Worm (Caenorhabditis elegans): Measurements from ENCODE around the gene hlh-8.

The hlh-8 gene

DNA sequence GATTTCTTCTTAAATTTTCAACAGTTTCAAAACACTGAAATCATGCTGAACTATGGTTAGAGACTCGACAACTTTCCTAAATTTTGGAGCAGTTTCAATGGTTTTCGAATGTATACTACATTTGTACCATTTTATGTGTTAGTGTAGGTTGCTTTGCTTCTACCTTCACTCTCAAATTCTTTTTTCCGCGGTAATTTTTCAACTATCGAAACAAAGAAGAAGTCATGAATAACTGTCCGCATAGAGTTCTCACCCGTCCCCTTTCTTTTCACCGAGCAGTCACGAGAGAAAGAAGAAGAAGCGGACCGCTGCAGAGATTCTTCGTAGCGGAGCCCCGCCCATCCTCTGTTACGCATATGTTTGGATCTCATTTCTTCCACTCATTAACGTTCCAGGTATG is at the start of gene hlh-8:
TSS of gene hlh-8 (plus strand) at position 301 of the 400 bp plus-strand sequence.
- TF ChIP-seq ztf-29 (GFP tag; IDR thresholded peaks at IDR 0.05) (no peak), tab-1 (GFP tag; IDR thresholded peaks at IDR 0.05) (no peak), ztf-23 (GFP tag; IDR thresholded peaks at IDR 0.05) (no peak), flt-1 (GFP tag; IDR thresholded peaks at IDR 0.05) (no peak), ref-1 (GFP tag; conservative IDR thresholded peaks at IDR 0.05) (no peak)

DNA sequence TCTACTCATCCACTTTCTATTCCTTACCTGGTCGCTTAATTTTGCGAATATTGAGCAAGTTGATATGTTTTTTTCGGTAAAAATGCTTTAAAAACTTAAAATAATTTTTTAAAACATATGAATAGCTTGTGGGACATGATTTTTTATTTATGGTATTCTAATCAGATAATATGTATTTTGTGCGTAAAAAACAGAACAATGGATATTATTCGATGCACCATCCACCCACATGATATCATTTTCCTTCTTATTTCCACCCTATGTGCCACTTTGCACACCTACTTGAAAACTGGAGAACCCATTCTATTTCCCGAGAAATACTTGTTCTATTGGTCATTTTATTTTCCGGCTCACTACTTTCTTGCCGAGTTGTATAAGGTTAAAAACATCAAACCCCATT is 49.0 kb upstream of the hlh-8 start, which contains the start of gene C18A11.2:
TSS of gene C18A11.2 (plus strand) at position 301 of the 400 bp plus-strand sequence.
- TF ChIP-seq T22C8.4 (GFP tag; IDR thresholded peaks at IDR 0.05) (no peak), klf-2 (GFP tag; conservative IDR thresholded peaks at IDR 0.05) (no peak), cog-1 (tag; optimal IDR thresholded peaks at IDR 0.05) (no peak), tab-1 (GFP tag; IDR thresholded peaks at IDR 0.05) (no peak), med-1 (GFP tag; optimal IDR thresholded peaks at IDR 0.05; ENCODE audit: insufficient read depth) (no peak), ref-1 (GFP tag; conservative IDR thresholded peaks at IDR 0.05) (no peak), ztf-29 (GFP tag; IDR thresholded peaks at IDR 0.05) (no peak), flt-1 (GFP tag; IDR thresholded peaks at IDR 0.05) (no peak), ztf-23 (GFP tag; IDR thresholded peaks at IDR 0.05) (no peak)

ce11 chrX:8069293-8069692 is 47.0 kb upstream of the hlh-8 start, which contains the start of gene C18A11.1:
C18A11.1 (plus strand) TSS chrX:8069328.
- TF ChIP-seq ztf-23 (GFP tag; IDR thresholded peaks at IDR 0.05) (no peak), ref-1 (GFP tag; conservative IDR thresholded peaks at IDR 0.05) (no peak), flt-1 (GFP tag; IDR thresholded peaks at IDR 0.05) (no peak), med-1 (GFP tag; optimal IDR thresholded peaks at IDR 0.05; ENCODE audit: insufficient read depth) (no peak), cog-1 (tag; optimal IDR thresholded peaks at IDR 0.05) (no peak), klf-2 (GFP tag; conservative IDR thresholded peaks at IDR 0.05) (no peak), tab-1 (GFP tag; IDR thresholded peaks at IDR 0.05) (no peak), T22C8.4 (GFP tag; IDR thresholded peaks at IDR 0.05) (no peak), ztf-29 (GFP tag; IDR thresholded peaks at IDR 0.05) (no peak)

ce11 chrX:8074527-8074926 is 41.7 kb upstream of the hlh-8 start:
- TF ChIP-seq T22C8.4 (GFP tag; IDR thresholded peaks at IDR 0.05) (no peak), med-1 (GFP tag; optimal IDR thresholded peaks at IDR 0.05; ENCODE audit: insufficient read depth) (no peak), klf-2 (GFP tag; conservative IDR thresholded peaks at IDR 0.05) (no peak), cog-1 (tag; optimal IDR thresholded peaks at IDR 0.05) (no peak), tab-1 (GFP tag; IDR thresholded peaks at IDR 0.05) (no peak), ref-1 (GFP tag; conservative IDR thresholded peaks at IDR 0.05) (no peak), ztf-23 (GFP tag; IDR thresholded peaks at IDR 0.05) (no peak), ztf-29 (GFP tag; IDR thresholded peaks at IDR 0.05) (no peak), flt-1 (GFP tag; IDR thresholded peaks at IDR 0.05) (no peak)

ce11 chrX:8077748-8078147 is 38.5 kb upstream of the hlh-8 start, which contains the start of gene C46F2.1:
C46F2.1 (plus strand) TSS chrX:8078048.
- TF ChIP-seq flt-1 (GFP tag; IDR thresholded peaks at IDR 0.05): no peak
- TF ChIP-seq ztf-29 (GFP tag; IDR thresholded peaks at IDR 0.05): no peak
- no peak for TF ChIP-seq cog-1 (tag; optimal IDR thresholded peaks at IDR 0.05)
- no peak for TF ChIP-seq tab-1 (GFP tag; IDR thresholded peaks at IDR 0.05)
- no peak for TF ChIP-seq med-1 (GFP tag; optimal IDR thresholded peaks at IDR 0.05; ENCODE audit: insufficient read depth)
- TF ChIP-seq ztf-23 (GFP tag; IDR thresholded peaks at IDR 0.05): no peak
- TF ChIP-seq klf-2 (GFP tag; conservative IDR thresholded peaks at IDR 0.05): no peak
- no peak for TF ChIP-seq T22C8.4 (GFP tag; IDR thresholded peaks at IDR 0.05)
- TF ChIP-seq ref-1 (GFP tag; conservative IDR thresholded peaks at IDR 0.05): no peak

DNA sequence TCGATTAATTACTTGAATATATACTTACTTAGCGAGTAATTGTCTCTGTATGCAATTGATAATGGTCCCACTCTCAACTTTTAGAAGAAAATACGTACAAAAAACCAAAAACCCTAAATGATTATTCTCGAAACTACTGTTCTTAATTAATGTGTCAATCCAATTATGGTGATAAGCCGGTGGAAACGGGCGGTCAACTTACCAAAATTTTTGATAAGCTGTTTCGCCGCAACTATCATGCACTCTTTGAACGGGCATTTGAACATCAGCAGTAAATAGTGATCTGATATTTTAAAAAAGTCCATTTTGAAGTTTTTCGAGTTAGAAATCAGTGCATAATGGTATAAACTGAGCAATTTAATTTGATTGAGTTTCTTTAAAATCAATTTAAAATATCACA is 37.9 kb upstream of the hlh-8 start:
- no peak for TF ChIP-seq klf-2 (GFP tag; conservative IDR thresholded peaks at IDR 0.05)
- TF ChIP-seq ztf-23 (GFP tag; IDR thresholded peaks at IDR 0.05): no peak
- no peak for TF ChIP-seq T22C8.4 (GFP tag; IDR thresholded peaks at IDR 0.05)
- no peak for TF ChIP-seq ref-1 (GFP tag; conservative IDR thresholded peaks at IDR 0.05)
- TF ChIP-seq flt-1 (GFP tag; IDR thresholded peaks at IDR 0.05): no peak
- TF ChIP-seq med-1 (GFP tag; optimal IDR thresholded peaks at IDR 0.05; ENCODE audit: insufficient read depth): no peak
- no peak for TF ChIP-seq ztf-29 (GFP tag; IDR thresholded peaks at IDR 0.05)
- TF ChIP-seq cog-1 (tag; optimal IDR thresholded peaks at IDR 0.05): no peak
- TF ChIP-seq tab-1 (GFP tag; IDR thresholded peaks at IDR 0.05): no peak

DNA sequence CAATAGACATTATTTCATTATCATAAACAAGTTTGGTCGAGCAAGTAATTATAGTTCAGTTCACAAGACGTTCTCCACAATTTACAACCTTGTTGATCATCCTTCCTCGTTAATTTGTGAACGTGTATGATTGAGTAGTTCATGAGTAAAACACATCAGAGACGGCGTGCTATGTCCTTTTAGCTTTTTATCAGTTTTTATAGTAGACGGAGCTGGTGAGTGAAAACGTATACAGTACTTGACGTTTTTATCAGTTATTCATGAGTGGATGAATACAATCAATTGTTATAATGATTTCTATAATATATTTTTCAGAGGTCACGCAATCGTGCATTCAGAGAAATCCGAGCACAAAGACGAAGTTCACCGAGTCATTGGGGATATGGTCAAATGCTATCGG is 37.4 kb upstream of the hlh-8 start:
- TF ChIP-seq tab-1 (GFP tag; IDR thresholded peaks at IDR 0.05) (no peak), cog-1 (tag; optimal IDR thresholded peaks at IDR 0.05) (no peak), med-1 (GFP tag; optimal IDR thresholded peaks at IDR 0.05; ENCODE audit: insufficient read depth) (no peak), klf-2 (GFP tag; conservative IDR thresholded peaks at IDR 0.05) (no peak)

DNA sequence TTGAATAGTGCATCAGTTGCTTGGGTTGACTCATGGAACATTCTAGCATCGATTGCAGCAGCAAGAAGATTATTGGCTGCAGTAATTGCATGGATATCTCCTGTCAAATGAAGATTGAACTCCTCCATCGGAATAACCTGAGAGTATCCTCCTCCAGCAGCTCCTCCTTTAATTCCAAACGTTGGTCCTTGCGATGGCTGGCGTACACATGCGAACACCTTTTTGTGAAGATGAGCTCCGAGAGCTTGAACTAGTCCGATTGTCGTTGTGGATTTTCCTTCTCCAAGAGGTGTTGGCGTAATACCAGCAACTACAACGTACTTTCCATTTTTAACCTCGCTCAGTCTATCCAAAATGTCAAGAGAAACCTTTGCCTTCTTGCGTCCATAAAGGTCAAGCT is 33.6 kb upstream of the hlh-8 start:
- no peak for TF ChIP-seq flt-1 (GFP tag; IDR thresholded peaks at IDR 0.05)
- no peak for TF ChIP-seq ref-1 (GFP tag; conservative IDR thresholded peaks at IDR 0.05)
- TF ChIP-seq ztf-23 (GFP tag; IDR thresholded peaks at IDR 0.05): no peak
- no peak for TF ChIP-seq cog-1 (tag; optimal IDR thresholded peaks at IDR 0.05)
- no peak for TF ChIP-seq ztf-29 (GFP tag; IDR thresholded peaks at IDR 0.05)
- TF ChIP-seq med-1 (GFP tag; optimal IDR thresholded peaks at IDR 0.05; ENCODE audit: insufficient read depth): no peak
- TF ChIP-seq tab-1 (GFP tag; IDR thresholded peaks at IDR 0.05): no peak
- no peak for TF ChIP-seq klf-2 (GFP tag; conservative IDR thresholded peaks at IDR 0.05)
- no peak for TF ChIP-seq T22C8.4 (GFP tag; IDR thresholded peaks at IDR 0.05)

DNA sequence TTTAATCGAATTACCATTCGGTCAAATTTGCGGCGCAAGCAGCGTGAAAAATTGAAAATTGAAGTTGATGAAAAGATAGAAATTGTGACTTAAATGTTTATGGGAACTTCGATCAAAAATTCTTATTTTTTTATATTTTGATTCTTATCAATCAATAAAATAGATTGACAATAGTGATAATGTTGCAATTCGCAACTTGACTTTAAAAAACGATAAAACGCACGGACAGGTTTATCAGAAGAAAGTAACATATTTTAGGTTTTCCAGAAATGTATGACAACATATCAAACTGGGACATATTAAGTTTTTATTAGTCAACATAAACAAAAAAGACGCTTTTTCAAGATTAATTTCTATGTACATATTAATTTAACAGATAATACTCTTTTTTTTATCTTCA is 32.9 kb upstream of the hlh-8 start:
- no peak for TF ChIP-seq ztf-23 (GFP tag; IDR thresholded peaks at IDR 0.05)
- TF ChIP-seq klf-2 (GFP tag; conservative IDR thresholded peaks at IDR 0.05): no peak
- no peak for TF ChIP-seq ref-1 (GFP tag; conservative IDR thresholded peaks at IDR 0.05)
- no peak for TF ChIP-seq cog-1 (tag; optimal IDR thresholded peaks at IDR 0.05)
- TF ChIP-seq tab-1 (GFP tag; IDR thresholded peaks at IDR 0.05): no peak
- TF ChIP-seq med-1 (GFP tag; optimal IDR thresholded peaks at IDR 0.05; ENCODE audit: insufficient read depth): no peak
- TF ChIP-seq ztf-29 (GFP tag; IDR thresholded peaks at IDR 0.05): no peak
- no peak for TF ChIP-seq flt-1 (GFP tag; IDR thresholded peaks at IDR 0.05)
- TF ChIP-seq T22C8.4 (GFP tag; IDR thresholded peaks at IDR 0.05): no peak

- no peak for TF ChIP-seq cog-1 (tag; optimal IDR thresholded peaks at IDR 0.05)
- no peak for TF ChIP-seq ztf-23 (GFP tag; IDR thresholded peaks at IDR 0.05)
- no peak for TF ChIP-seq T22C8.4 (GFP tag; IDR thresholded peaks at IDR 0.05)
- no peak for TF ChIP-seq ztf-29 (GFP tag; IDR thresholded peaks at IDR 0.05)
- no peak for TF ChIP-seq ref-1 (GFP tag; conservative IDR thresholded peaks at IDR 0.05)
- no peak for TF ChIP-seq tab-1 (GFP tag; IDR thresholded peaks at IDR 0.05)
- TF ChIP-seq med-1 (GFP tag; optimal IDR thresholded peaks at IDR 0.05; ENCODE audit: insufficient read depth): no peak
- TF ChIP-seq flt-1 (GFP tag; IDR thresholded peaks at IDR 0.05): no peak
- TF ChIP-seq klf-2 (GFP tag; conservative IDR thresholded peaks at IDR 0.05): no peak
Observed at ce11 chrX:8083919-8084318, 32.3 kb upstream of the hlh-8 start, which contains the start of gene K07E3.4. K07E3.4 (minus strand) TSS chrX:8084018.
